Fruit fly (Drosophila melanogaster) whole organism, prepupa: ENCODE measurements around the gene ATPsynD.
A peak's percentile ranks its signal among the peaks of the same experiment; 100 is the strongest.

Experiments
- Blimp-1 ChIP-seq: fragments of 200-800 bp; sonication (Bioruptor generic); optimal IDR thresholded peaks from 3 replicates; lab custom pipeline; 2017; ENCODE audit warnings: missing biosample characterization, missing genetic modification characterization, mild to moderate bottlenecking, moderate library complexity, missing genetic modification reagents
- CG10631 ChIP-seq: fragments of 200-800 bp; sonication (Bioruptor generic); optimal IDR thresholded peaks from 2 replicates; lab custom pipeline; 2016; ENCODE audit warnings: missing biosample characterization, missing genetic modification characterization
- CG10669 ChIP-seq: fragments of 200-800 bp; sonication (Bioruptor generic); optimal IDR thresholded peaks from 3 replicates; lab custom pipeline; 2018; ENCODE audit warnings: missing biosample characterization, mild to moderate bottlenecking, missing genetic modification characterization, moderate library complexity
- CG11762 ChIP-seq: fragments of 200-800 bp; sonication (Bioruptor generic); optimal IDR thresholded peaks from 3 replicates; lab custom pipeline; 2016; ENCODE audit warnings: missing biosample characterization, missing genetic modification characterization; ENCODE audit not compliant: insufficient read depth
- CG11902 ChIP-seq: fragments of 200-800 bp; sonication (Bioruptor generic); optimal IDR thresholded peaks from 3 replicates; lab custom pipeline; 2016; ENCODE audit warnings: missing biosample characterization, missing genetic modification characterization
- CG15336 ChIP-seq: fragments of 200-800 bp; sonication (Bioruptor generic); IDR thresholded peaks from 2 replicates; pipeline ENCODE4 v1.3.6; 2022; ENCODE audit warnings: missing biosample characterization, missing genetic modification characterization
- CG1621 ChIP-seq: fragments of 200-800 bp; sonication (Bioruptor generic); optimal IDR thresholded peaks from 3 replicates; lab custom pipeline; 2018; ENCODE audit warnings: missing biosample characterization, mild to moderate bottlenecking, missing genetic modification characterization
- CG3032 ChIP-seq: fragments of 200-800 bp; optimal IDR thresholded peaks from 2 replicates; lab custom pipeline; 2019; ENCODE audit warnings: missing biosample characterization, mild to moderate bottlenecking, missing genetic modification characterization, moderate library complexity
- CG3919 ChIP-seq: fragments of 200-800 bp; sonication (Bioruptor generic); optimal IDR thresholded peaks from 3 replicates; lab custom pipeline; 2016; ENCODE audit warnings: missing biosample characterization, missing genetic modification characterization
- CG4318 ChIP-seq: fragments of 200-800 bp; sonication (Bioruptor generic); optimal IDR thresholded peaks from 3 replicates; lab custom pipeline; 2017; ENCODE audit warnings: missing biosample characterization, mild to moderate bottlenecking, missing genetic modification characterization
- CG6276 ChIP-seq: fragments of 200-800 bp; sonication (Bioruptor generic); optimal IDR thresholded peaks from 2 replicates; lab custom pipeline; 2017; ENCODE audit warnings: missing biosample characterization, mild to moderate bottlenecking, missing genetic modification characterization
- CG6792 ChIP-seq: fragments of 200-800 bp; sonication (Bioruptor generic); optimal IDR thresholded peaks from 3 replicates; lab custom pipeline; 2016; ENCODE audit warnings: missing biosample characterization, missing genetic modification characterization
- CG6808 ChIP-seq: fragments of 200-800 bp; sonication (Bioruptor generic); optimal IDR thresholded peaks from 3 replicates; lab custom pipeline; 2017; ENCODE audit warnings: missing biosample characterization, missing genetic modification characterization, mild to moderate bottlenecking, moderate library complexity, missing genetic modification reagents
- CG7368 ChIP-seq: fragments of 200-800 bp; sonication (Bioruptor generic); optimal IDR thresholded peaks from 3 replicates; lab custom pipeline; 2016; ENCODE audit warnings: missing biosample characterization, missing genetic modification characterization
- CG8119 ChIP-seq: fragments of 200-800 bp; sonication (Bioruptor generic); IDR thresholded peaks from 3 replicates; pipeline ENCODE4 v1.3.6; 2022; ENCODE audit warnings: missing biosample characterization, missing genetic modification characterization
- CG8632 ChIP-seq: fragments of 200-800 bp; sonication (Bioruptor generic); optimal IDR thresholded peaks from 3 replicates; lab custom pipeline; 2016; ENCODE audit warnings: missing biosample characterization, missing genetic modification characterization
- CG9139 ChIP-seq: fragments of 200-800 bp; sonication (Bioruptor generic); optimal IDR thresholded peaks from 3 replicates; lab custom pipeline; 2017; ENCODE audit warnings: missing biosample characterization, mild to moderate bottlenecking, missing genetic modification characterization
- Eip75B ChIP-seq: fragments of 200-800 bp; sonication (Bioruptor generic); optimal IDR thresholded peaks from 3 replicates; lab custom pipeline; 2016; ENCODE audit warnings: missing biosample characterization, missing genetic modification characterization
- Eip78C ChIP-seq: fragments of 200-800 bp; sonication (Bioruptor generic); peaks from one replicate; lab custom pipeline; 2016; ENCODE audit warnings: missing biosample characterization, missing genetic modification characterization
- Eip93F ChIP-seq: fragments of 200-800 bp; sonication (Bioruptor generic); optimal IDR thresholded peaks from 2 replicates; lab custom pipeline; 2016; ENCODE audit warnings: missing biosample characterization, mild to moderate bottlenecking, missing genetic modification characterization
- Ets21C ChIP-seq: fragments of 200-800 bp; sonication (Bioruptor generic); optimal IDR thresholded peaks from 3 replicates; lab custom pipeline; 2016; ENCODE audit warnings: missing biosample characterization, missing genetic modification characterization
- Ets96B ChIP-seq: fragments of 200-800 bp; optimal IDR thresholded peaks from 2 replicates; lab custom pipeline; 2019; ENCODE audit warnings: missing biosample characterization, mild to moderate bottlenecking, missing genetic modification characterization, moderate library complexity
- Gug ChIP-seq: fragments of 200-800 bp; sonication (Bioruptor generic); IDR thresholded peaks from 2 replicates; pipeline ENCODE4 v1.3.6; 2022; ENCODE audit warnings: missing biosample characterization, missing genetic modification characterization
- Hr38 ChIP-seq: sonication (Bioruptor generic); optimal IDR thresholded peaks from 2 replicates; lab custom pipeline; 2016; ENCODE audit warnings: missing biosample characterization, missing genetic modification characterization
- Lpt ChIP-seq: fragments of 200-800 bp; sonication (Bioruptor generic); optimal IDR thresholded peaks from 3 replicates; lab custom pipeline; 2016; ENCODE audit warnings: missing biosample characterization, missing genetic modification characterization
- OdsH ChIP-seq: fragments of 200-800 bp; sonication (Bioruptor generic); optimal IDR thresholded peaks from 3 replicates; lab custom pipeline; 2016; ENCODE audit warnings: missing biosample characterization, missing genetic modification characterization
- Smox ChIP-seq: fragments of 200-800 bp; sonication (Bioruptor generic); optimal IDR thresholded peaks from 3 replicates; lab custom pipeline; 2016; ENCODE audit warnings: missing biosample characterization, missing genetic modification characterization
- Sox102F ChIP-seq: fragments of 200-800 bp; sonication (Bioruptor generic); optimal IDR thresholded peaks from 2 replicates; lab custom pipeline; 2016; ENCODE audit warnings: missing biosample characterization, mild to moderate bottlenecking, missing genetic modification characterization
- Sox14 ChIP-seq: fragments of 200-800 bp; sonication (Bioruptor generic); optimal IDR thresholded peaks from 3 replicates; lab custom pipeline; 2016; ENCODE audit warnings: missing biosample characterization, missing genetic modification characterization
- Sox15 ChIP-seq: fragments of 200-800 bp; sonication (Bioruptor generic); optimal IDR thresholded peaks from 3 replicates; lab custom pipeline; 2016; ENCODE audit warnings: missing biosample characterization, missing genetic modification characterization
- achi ChIP-seq: fragments of 200-800 bp; sonication (Bioruptor generic); optimal IDR thresholded peaks from 3 replicates; lab custom pipeline; 2016; ENCODE audit warnings: missing biosample characterization, missing genetic modification characterization
- acj6 ChIP-seq: fragments of 200-800 bp; sonication (Bioruptor generic); optimal IDR thresholded peaks from 3 replicates; lab custom pipeline; 2016; ENCODE audit warnings: missing biosample characterization, missing genetic modification characterization
- cyc ChIP-seq: fragments of 200-800 bp; sonication (Bioruptor generic); optimal IDR thresholded peaks from 3 replicates; lab custom pipeline; 2016; ENCODE audit warnings: missing biosample characterization, missing genetic modification characterization
- dac ChIP-seq: fragments of 200-800 bp; sonication (Bioruptor generic); optimal IDR thresholded peaks from 2 replicates; lab custom pipeline; 2017; ENCODE audit warnings: missing biosample characterization, mild to moderate bottlenecking, missing genetic modification characterization
- eg ChIP-seq: fragments of 200-800 bp; sonication (Bioruptor generic); IDR thresholded peaks from 3 replicates; pipeline ENCODE4 v1.3.6; 2022; ENCODE audit warnings: missing biosample characterization, missing genetic modification characterization
- esn ChIP-seq: fragments of 200-800 bp; sonication (Bioruptor generic); optimal IDR thresholded peaks from 2 replicates; lab custom pipeline; 2016; ENCODE audit warnings: missing biosample characterization, mild to moderate bottlenecking, missing genetic modification characterization, moderate library complexity
- fd85E ChIP-seq: fragments of 200-800 bp; sonication (Bioruptor generic); optimal IDR thresholded peaks from 3 replicates; lab custom pipeline; 2016; ENCODE audit warnings: missing biosample characterization, missing genetic modification characterization
- fkh ChIP-seq: fragments of 200-800 bp; sonication (Bioruptor generic); optimal IDR thresholded peaks from 3 replicates; lab custom pipeline; 2017; ENCODE audit warnings: missing biosample characterization, mild to moderate bottlenecking, missing genetic modification characterization, moderate library complexity
- lz ChIP-seq: fragments of 200-800 bp; sonication (Bioruptor generic); optimal IDR thresholded peaks from 3 replicates; lab custom pipeline; 2016; ENCODE audit warnings: missing biosample characterization, missing genetic modification characterization
- salr ChIP-seq, 2 experiments: fragments of 200-800 bp; sonication (Bioruptor generic); optimal IDR thresholded peaks; 3 replicates each; lab custom pipeline; 2016 to 2018; ENCODE audit warnings: missing biosample characterization in 2 of 2, missing genetic modification characterization in 2 of 2, mild to moderate bottlenecking in 1 of 2
- spab ChIP-seq: fragments of 200-800 bp; sonication (Bioruptor generic); optimal IDR thresholded peaks from 2 replicates; lab custom pipeline; 2017; ENCODE audit warnings: missing biosample characterization, mild to moderate bottlenecking, missing genetic modification characterization, missing genetic modification reagents
- ss ChIP-seq, 2 experiments: fragments of 200-800 bp; sonication (Bioruptor generic); optimal IDR thresholded peaks; 2 replicates in 1 of 2; 3 replicates in 1 of 2; lab custom pipeline; 2017 to 2018; ENCODE audit warnings: mild to moderate bottlenecking in 2 of 2, missing biosample characterization in 2 of 2, missing genetic modification characterization in 2 of 2, moderate library complexity in 1 of 2
- svp ChIP-seq: fragments of 200-800 bp; sonication (Bioruptor generic); peaks from one replicate; lab custom pipeline; 2016; ENCODE audit warnings: missing biosample characterization, missing genetic modification characterization
- topi ChIP-seq: fragments of 200-800 bp; sonication (Bioruptor generic); optimal IDR thresholded peaks from 3 replicates; lab custom pipeline; 2016; ENCODE audit warnings: missing biosample characterization, missing genetic modification characterization
- vri ChIP-seq: fragments of 200-800 bp; sonication (Bioruptor generic); optimal IDR thresholded peaks from 3 replicates; lab custom pipeline; 2016; ENCODE audit warnings: missing biosample characterization, mild to moderate bottlenecking, missing genetic modification characterization

The ATPsynD gene

DNA sequence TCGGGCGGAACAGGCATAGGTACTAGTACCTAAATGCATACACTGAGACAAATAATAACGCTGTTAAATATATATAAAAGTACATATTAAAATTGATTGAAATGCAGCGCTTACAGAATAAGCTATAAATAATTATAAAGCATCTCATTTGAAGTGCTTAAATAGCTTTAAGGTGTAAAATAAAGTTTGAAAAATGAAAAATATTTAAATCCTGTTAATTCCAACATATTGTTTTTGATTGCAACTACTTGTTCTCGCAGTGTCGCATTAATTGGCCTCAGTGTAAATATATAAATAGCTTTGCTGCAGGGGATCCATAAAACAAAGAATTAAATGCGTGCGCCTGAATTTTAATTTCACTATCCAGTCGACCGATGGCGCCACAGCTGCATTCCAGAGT is 36.4 kb upstream of the ATPsynD start (continued):
- TF ChIP-seq CG8119 (0 out of 3 replicates have a peak, but pooled peaks have one; percentile 34), Eip93F (GFP tag; lab: Kevin White, UChicago) (no peak), CG4318 (no peak), vri (GFP tag; lab: Kevin White, UChicago) (no peak), CG6792 (GFP tag; lab: Kevin White, UChicago) (no peak), Ets96B (peak; percentile 52), eg (GFP tag; lab: Robert Waterston, UW) (peak; percentile 36; the same call in 1 of the 3 replicates), CG11762 (GFP tag; lab: Kevin White, UChicago) (no peak), CG6808 (GFP tag; lab: Kevin White, UChicago) (peak; percentile 4), Smox (no peak), dac (GFP tag; lab: Kevin White, UChicago) (no peak), acj6 (no peak), CG10631 (GFP tag; lab: Kevin White, UChicago) (no peak), CG10669 (GFP tag; lab: Kevin White, UChicago) (peak; percentile 12), Gug (GFP tag; lab: Robert Waterston, UW) (no peak), CG3919 (no peak), CG9139 (GFP tag; lab: Kevin White, UChicago) (no peak), Hr38 (GFP tag; lab: Kevin White, UChicago) (no peak), lz (no peak), Sox102F (no peak), Ets21C (GFP tag; lab: Kevin White, UChicago) (no peak), topi (GFP tag; lab: Kevin White, UChicago) (no peak), CG3032 (tag; lab: Kevin White, UChicago) (peak; percentile 22), OdsH (GFP tag; lab: Kevin White, UChicago) (no peak), Eip75B (GFP tag; lab: Kevin White, UChicago) (peak; percentile 17)

dm6 chr3R:19059285-19059684 is 35.5 kb upstream of the ATPsynD start:
- TF ChIP-seq eg (GFP tag; lab: Robert Waterston, UW) (0 out of 3 replicates have a peak, but pooled peaks have one; percentile 35), ss (GFP tag; optimal IDR thresholded peaks at IDR 0.05; lab: Kevin White, UChicago) (peak; percentile 4 to 74), CG15336 (peak; percentile 29; the same call in 1 of the 2 replicates), CG7368 (GFP tag; lab: Kevin White, UChicago) (no peak), CG1621 (tag; lab: Kevin White, UChicago) (no peak), CG8119 (peak; percentile 55; the same call in 1 of the 3 replicates)

dm6 chr3R:19060173-19060572 is 34.6 kb upstream of the ATPsynD start:
- no peak for TF ChIP-seq CG11902 (GFP tag; lab: Kevin White, UChicago)
- TF ChIP-seq CG15336, result no peak
- TF ChIP-seq CG6276 (GFP tag; lab: Kevin White, UChicago), result no peak
- TF ChIP-seq CG8632 (GFP tag; lab: Kevin White, UChicago), result peak; percentile 0
- TF ChIP-seq esn (GFP tag; lab: Kevin White, UChicago), result peak; percentile 10
- TF ChIP-seq salr (GFP tag; optimal IDR thresholded peaks at IDR 0.05; lab: Kevin White, UChicago), result no peak
- no peak for TF ChIP-seq spab (GFP tag; lab: Kevin White, UChicago)
- no peak for TF ChIP-seq Eip75B (GFP tag; lab: Kevin White, UChicago)
- TF ChIP-seq Blimp-1 (GFP tag; lab: Kevin White, UChicago), result no peak
- no peak for TF ChIP-seq CG3032 (tag; lab: Kevin White, UChicago)
- TF ChIP-seq svp (GFP tag; lab: Kevin White, UChicago), result peak; percentile 81
- no peak for TF ChIP-seq CG10669 (GFP tag; lab: Kevin White, UChicago)
- no peak for TF ChIP-seq achi (GFP tag; lab: Kevin White, UChicago)
- no peak for TF ChIP-seq lz
- peak in 1 of 2 experiments; percentile 18 for TF ChIP-seq ss (GFP tag; optimal IDR thresholded peaks at IDR 0.05; lab: Kevin White, UChicago)
- no peak for TF ChIP-seq Hr38 (GFP tag; lab: Kevin White, UChicago)
- no peak for TF ChIP-seq Lpt (GFP tag; lab: Kevin White, UChicago)
- peak; percentile 45 for TF ChIP-seq Eip78C (GFP tag; lab: Kevin White, UChicago)
- no peak for TF ChIP-seq CG11762 (GFP tag; lab: Kevin White, UChicago)
- no peak for TF ChIP-seq Sox14 (GFP tag; lab: Kevin White, UChicago)
- no peak for TF ChIP-seq eg (GFP tag; lab: Robert Waterston, UW)
- TF ChIP-seq fkh (GFP tag; lab: Kevin White, UChicago), result peak; percentile 85
- TF ChIP-seq Sox15, result no peak
- TF ChIP-seq cyc (GFP tag; lab: Kevin White, UChicago), result no peak
- TF ChIP-seq fd85E (GFP tag; lab: Kevin White, UChicago), result no peak
- TF ChIP-seq vri (GFP tag; lab: Kevin White, UChicago), result peak; percentile 82
